Worm (Caenorhabditis elegans) whole organism, L2 larva: ENCODE results near the gene F07F6.4.

ENCODE experiments used
- C34F6.9 ChIP-seq: fragments of 150-350 bp; optimal IDR thresholded peaks from 2 replicates; lab custom pipeline; 2014; ENCODE audit warnings: missing biosample characterization, missing genetic modification characterization
- F13H6.1 ChIP-seq: sonication (generic microtip); optimal IDR thresholded peaks from 2 replicates; lab custom pipeline; 2016; ENCODE audit warnings: missing genetic modification characterization, missing compliant biosample characterization
- R02D3.7 ChIP-seq: fragments of 150-350 bp; optimal IDR thresholded peaks from 2 replicates; lab custom pipeline; 2014; ENCODE audit warnings: missing biosample characterization, missing genetic modification characterization
- Y55F3AM.14 ChIP-seq: fragments of 200-800 bp; sonication (Bioruptor generic); optimal IDR thresholded peaks from 2 replicates; lab custom pipeline; 2018; ENCODE audit warnings: mild to moderate bottlenecking, missing genetic modification characterization, missing compliant biosample characterization
- ZK546.5 ChIP-seq: sonication (generic microtip); optimal IDR thresholded peaks from 2 replicates; lab custom pipeline; 2017; ENCODE audit warnings: missing biosample characterization, missing genetic modification characterization
- alr-1 ChIP-seq: fragments of 150-350 bp; optimal IDR thresholded peaks from 2 replicates; lab custom pipeline; 2014; ENCODE audit warnings: missing biosample characterization, missing genetic modification characterization
- aly-2 ChIP-seq: fragments of 150-350 bp; optimal IDR thresholded peaks from 2 replicates; lab custom pipeline; 2014; ENCODE audit warnings: missing biosample characterization, missing genetic modification characterization
- ama-1 ChIP-seq: fragments of 150-350 bp; optimal IDR thresholded peaks from 2 replicates; lab custom pipeline; 2018; ENCODE audit warnings: inconsistent platforms
- blmp-1 ChIP-seq: sonication (generic microtip); optimal IDR thresholded peaks from 2 replicates; lab custom pipeline; 2017; ENCODE audit warnings: missing genetic modification characterization, mild to moderate bottlenecking, missing compliant biosample characterization, antibody characterized with exemption, moderate library complexity; ENCODE audit not compliant: insufficient read depth
- ceh-16 ChIP-seq: fragments of 150-350 bp; optimal IDR thresholded peaks from 2 replicates; lab custom pipeline; 2014; ENCODE audit warnings: missing biosample characterization, missing genetic modification characterization
- ceh-82 ChIP-seq: fragments of 150-350 bp; optimal IDR thresholded peaks from 2 replicates; lab custom pipeline; 2014; ENCODE audit warnings: missing biosample characterization, missing genetic modification characterization
- crh-2 ChIP-seq: sonication (generic microtip); optimal IDR thresholded peaks from 2 replicates; lab custom pipeline; 2017; ENCODE audit warnings: missing biosample characterization, missing genetic modification characterization
- dmd-4 ChIP-seq: sonication (generic microtip); optimal IDR thresholded peaks from 2 replicates; lab custom pipeline; 2017; ENCODE audit warnings: missing biosample characterization, missing genetic modification characterization
- egl-27 ChIP-seq: sonication (generic microtip); optimal IDR thresholded peaks from 3 replicates; lab custom pipeline; 2017; ENCODE audit warnings: missing biosample characterization, missing genetic modification reagents, missing genetic modification characterization
- elt-1 ChIP-seq: fragments of 150-350 bp; optimal IDR thresholded peaks from 2 replicates; lab custom pipeline; 2014; ENCODE audit warnings: missing biosample characterization, missing genetic modification characterization
- elt-3 ChIP-seq: sonication (generic microtip); optimal IDR thresholded peaks from 2 replicates; lab custom pipeline; 2017; ENCODE audit warnings: missing biosample characterization, missing genetic modification characterization
- fos-1 ChIP-seq: fragments of 150-350 bp; optimal IDR thresholded peaks from 2 replicates; lab custom pipeline; 2014; ENCODE audit warnings: missing biosample characterization, missing genetic modification characterization
- gmeb-1 ChIP-seq: fragments of 150-350 bp; optimal IDR thresholded peaks from 2 replicates; lab custom pipeline; 2014; ENCODE audit warnings: missing biosample characterization, missing genetic modification characterization
- lin-11 ChIP-seq: fragments of 150-350 bp; sonication (generic microtip); optimal IDR thresholded peaks from 2 replicates; lab custom pipeline; 2014; ENCODE audit warnings: missing biosample characterization, missing genetic modification characterization, inconsistent platforms, mixed read lengths
- lin-13 ChIP-seq: fragments of 150-350 bp; optimal IDR thresholded peaks from 2 replicates; lab custom pipeline; 2014; ENCODE audit warnings: missing biosample characterization, missing genetic modification reagents, missing genetic modification characterization
- lin-39 ChIP-seq: fragments of 150-350 bp; optimal IDR thresholded peaks from 2 replicates; lab custom pipeline; 2014; ENCODE audit warnings: missing biosample characterization, missing genetic modification reagents, missing genetic modification characterization
- lsy-2 ChIP-seq, 2 experiments: fragments of 150-350 bp in 1 of 2; sonication (generic microtip) in 1 of 2; optimal IDR thresholded peaks; 2 replicates each; lab custom pipeline; 2014 to 2017; ENCODE audit warnings: missing biosample characterization in 2 of 2, missing genetic modification characterization in 2 of 2
- mab-5 ChIP-seq: fragments of 150-350 bp; optimal IDR thresholded peaks from 2 replicates; lab custom pipeline; 2014; ENCODE audit warnings: missing biosample characterization, missing genetic modification characterization
- mbf-1 ChIP-seq: sonication (generic microtip); optimal IDR thresholded peaks from 2 replicates; lab custom pipeline; 2017; ENCODE audit warnings: missing biosample characterization, missing genetic modification characterization
- mdl-1 ChIP-seq, 2 experiments: fragments of 150-350 bp in 1 of 2; sonication (generic microtip) in 1 of 2; optimal IDR thresholded peaks; 2 replicates each; lab custom pipeline; 2017; ENCODE audit warnings: missing biosample characterization in 2 of 2, missing genetic modification characterization in 2 of 2
- nhr-10 ChIP-seq: sonication (generic microtip); optimal IDR thresholded peaks from 2 replicates; lab custom pipeline; 2017; ENCODE audit warnings: missing biosample characterization, missing genetic modification characterization
- nhr-11 ChIP-seq: fragments of 150-350 bp; optimal IDR thresholded peaks from 2 replicates; lab custom pipeline; 2014; ENCODE audit warnings: missing biosample characterization, missing genetic modification characterization
- nhr-12 ChIP-seq: fragments of 150-350 bp; optimal IDR thresholded peaks from 2 replicates; lab custom pipeline; 2014; ENCODE audit warnings: missing biosample characterization, missing genetic modification characterization
- nhr-129 ChIP-seq: fragments of 150-350 bp; optimal IDR thresholded peaks from 2 replicates; lab custom pipeline; 2014; ENCODE audit warnings: missing biosample characterization, missing genetic modification characterization
- nhr-21 ChIP-seq: fragments of 150-350 bp; optimal IDR thresholded peaks from 2 replicates; lab custom pipeline; 2014; ENCODE audit warnings: missing biosample characterization, missing genetic modification characterization
- nhr-23 ChIP-seq: fragments of 150-350 bp; optimal IDR thresholded peaks from 2 replicates; lab custom pipeline; 2014; ENCODE audit warnings: missing biosample characterization, missing genetic modification reagents, missing genetic modification characterization
- nhr-237 ChIP-seq: fragments of 150-350 bp; optimal IDR thresholded peaks from 2 replicates; lab custom pipeline; 2014; ENCODE audit warnings: missing biosample characterization, missing genetic modification characterization
- nhr-25 ChIP-seq: fragments of 150-350 bp; sonication (generic microtip); optimal IDR thresholded peaks from 3 replicates; lab custom pipeline; 2014; ENCODE audit warnings: missing biosample characterization, missing genetic modification characterization
- nhr-6 ChIP-seq: fragments of 150-350 bp; optimal IDR thresholded peaks from 2 replicates; lab custom pipeline; 2014; ENCODE audit warnings: missing biosample characterization, missing genetic modification characterization
- nhr-77 ChIP-seq: fragments of 150-350 bp; optimal IDR thresholded peaks from 2 replicates; lab custom pipeline; 2014; ENCODE audit warnings: missing biosample characterization, missing genetic modification characterization
- peb-1 ChIP-seq: fragments of 150-350 bp; optimal IDR thresholded peaks from 2 replicates; lab custom pipeline; 2014; ENCODE audit warnings: missing biosample characterization, missing genetic modification characterization
- sem-4 ChIP-seq: fragments of 150-350 bp; optimal IDR thresholded peaks from 2 replicates; lab custom pipeline; 2014; ENCODE audit warnings: missing biosample characterization, missing genetic modification reagents, missing genetic modification characterization
- skn-1 ChIP-seq: sonication (generic microtip); optimal IDR thresholded peaks from 2 replicates; lab custom pipeline; 2017; ENCODE audit warnings: missing biosample characterization, missing genetic modification characterization
- sma-3 ChIP-seq: sonication (generic microtip); optimal IDR thresholded peaks from 2 replicates; lab custom pipeline; 2016; ENCODE audit warnings: missing genetic modification reagents, missing genetic modification characterization, missing compliant biosample characterization
- sma-9 ChIP-seq, 2 experiments: fragments of 150-350 bp in 1 of 2; sonication (generic microtip) in 1 of 2; optimal IDR thresholded peaks; 2 replicates each; lab custom pipeline; 2014 to 2016; ENCODE audit warnings: missing genetic modification characterization in 2 of 2, mild to moderate bottlenecking in 1 of 2, missing biosample characterization in 1 of 2, missing compliant biosample characterization in 1 of 2, missing genetic modification reagents in 1 of 2, moderate library complexity in 1 of 2
- snpc-4 ChIP-seq: fragments of 150-350 bp; optimal IDR thresholded peaks from 2 replicates; lab custom pipeline; 2014; ENCODE audit warnings: missing biosample characterization, missing genetic modification characterization
- unc-39 ChIP-seq: fragments of 150-350 bp; optimal IDR thresholded peaks from 2 replicates; lab custom pipeline; 2014; ENCODE audit warnings: missing biosample characterization, missing genetic modification characterization
- unc-55 ChIP-seq: fragments of 150-350 bp; sonication (generic microtip); optimal IDR thresholded peaks from 3 replicates; lab custom pipeline; 2014; ENCODE audit warnings: missing biosample characterization, missing genetic modification reagents, missing genetic modification characterization
- unc-62 ChIP-seq: fragments of 150-350 bp; optimal IDR thresholded peaks from 2 replicates; lab custom pipeline; 2014; ENCODE audit warnings: missing biosample characterization, missing genetic modification reagents, missing genetic modification characterization
- zag-1 ChIP-seq: fragments of 150-350 bp; optimal IDR thresholded peaks from 2 replicates; lab custom pipeline; 2014; ENCODE audit warnings: missing biosample characterization, missing genetic modification characterization
- ztf-1 ChIP-seq: fragments of 200-800 bp; sonication (Bioruptor generic); conservative IDR thresholded peaks from 2 replicates; pipeline ENCODE4 v1.3.6; 2022; ENCODE audit warnings: missing genetic modification characterization, missing compliant biosample characterization
- ztf-11 ChIP-seq: sonication (generic microtip); optimal IDR thresholded peaks from 2 replicates; lab custom pipeline; 2017; ENCODE audit warnings: missing biosample characterization, missing genetic modification characterization
- ztf-4 ChIP-seq: fragments of 150-350 bp; optimal IDR thresholded peaks from 2 replicates; lab custom pipeline; 2014; ENCODE audit warnings: missing biosample characterization, missing genetic modification characterization

Gene F07F6.4

ce11 chrII:5389831-5390323 is 39.5 kb downstream of the F07F6.4 start, which contains the start of gene ndx-6:
Gene ndx-6, minus strand, starts transcription at chrII:5389881.
- peak; percentile 80 for TF ChIP-seq snpc-4 (tag; lab: Kevin White, UChicago)
- TF ChIP-seq zag-1 (tag; lab: Kevin White, UChicago): peak; percentile 35
- no peak for TF ChIP-seq Y55F3AM.14 (GFP tag; lab: Kevin White, UChicago)
- TF ChIP-seq aly-2 (tag; lab: Kevin White, UChicago): no peak
- peak; percentile 62 for TF ChIP-seq ama-1 (lab: Kevin White, UChicago)
- TF ChIP-seq ztf-1 (GFP tag; lab: Robert Waterston, UW): no peak
- peak; percentile 83 for TF ChIP-seq lin-13 (GFP tag; lab: Kevin White, UChicago)
- no peak for TF ChIP-seq lin-39 (tag; lab: Kevin White, UChicago)
- TF ChIP-seq ztf-11: no peak
- no peak for TF ChIP-seq unc-39 (tag; lab: Kevin White, UChicago)
- peak; percentile 60 for TF ChIP-seq sem-4 (tag; lab: Kevin White, UChicago)
- peak; percentile 36 for TF ChIP-seq egl-27 (tag; lab: Kevin White, UChicago)
- peak; percentile 88 for TF ChIP-seq sma-3 (GFP tag; lab: Kevin White, UChicago)
- peak; percentile 98 for TF ChIP-seq gmeb-1 (tag; lab: Kevin White, UChicago)
- TF ChIP-seq nhr-11 (tag; lab: Kevin White, UChicago): no peak
- TF ChIP-seq mab-5: peak; percentile 84
- TF ChIP-seq mdl-1 (tag; optimal IDR thresholded peaks at IDR 0.05; lab: Kevin White, UChicago): no peak
- no peak for TF ChIP-seq mbf-1 (tag; lab: Kevin White, UChicago)
- peak; percentile 92 for TF ChIP-seq nhr-129 (tag; lab: Kevin White, UChicago)
- TF ChIP-seq sma-9 (GFP tag; optimal IDR thresholded peaks at IDR 0.05; lab: Kevin White, UChicago): peak; percentile 87
- TF ChIP-seq sma-9 (tag; optimal IDR thresholded peaks at IDR 0.05; lab: Kevin White, UChicago): no peak
- TF ChIP-seq alr-1 (tag; lab: Kevin White, UChicago): no peak
- TF ChIP-seq nhr-10 (tag; lab: Kevin White, UChicago): no peak
- TF ChIP-seq elt-1 (tag; lab: Kevin White, UChicago): no peak
- peak; percentile 81 for TF ChIP-seq F13H6.1 (tag; lab: Kevin White, UChicago)
- TF ChIP-seq lsy-2 (tag; optimal IDR thresholded peaks at IDR 0.05; lab: Kevin White, UChicago): peak; percentile 79 to 93
- peak; percentile 68 for TF ChIP-seq ceh-16 (tag; lab: Kevin White, UChicago)
- TF ChIP-seq ceh-82: no peak
- peak; percentile 70 for TF ChIP-seq nhr-21 (tag; lab: Kevin White, UChicago)
- no peak for TF ChIP-seq unc-62
- TF ChIP-seq peb-1 (tag; lab: Kevin White, UChicago): no peak
- TF ChIP-seq R02D3.7 (tag; lab: Kevin White, UChicago): peak; percentile 40
- TF ChIP-seq ZK546.5 (tag; lab: Kevin White, UChicago): no peak
- TF ChIP-seq skn-1 (tag; lab: Kevin White, UChicago): peak; percentile 37
- peak; percentile 79 for TF ChIP-seq nhr-6 (tag; lab: Kevin White, UChicago)
- no peak for TF ChIP-seq nhr-12 (tag; lab: Kevin White, UChicago)
- peak; percentile 85 for TF ChIP-seq fos-1 (tag; lab: Kevin White, UChicago)
- TF ChIP-seq nhr-77 (tag; lab: Kevin White, UChicago): peak; percentile 74
- TF ChIP-seq unc-55 (GFP tag; lab: Kevin White, UChicago): peak; percentile 95
- TF ChIP-seq nhr-23 (tag; lab: Kevin White, UChicago): no peak
- TF ChIP-seq elt-3 (tag; lab: Kevin White, UChicago): no peak
- peak; percentile 90 for TF ChIP-seq crh-2 (tag; lab: Kevin White, UChicago)
- TF ChIP-seq blmp-1 (tag; lab: Kevin White, UChicago): peak; percentile 56
- peak; percentile 85 for TF ChIP-seq nhr-25
- no peak for TF ChIP-seq dmd-4 (tag; lab: Kevin White, UChicago)
- peak; percentile 45 for TF ChIP-seq lin-11 (tag; lab: Kevin White, UChicago)
- peak; percentile 73 for TF ChIP-seq ztf-4
- peak; percentile 88 for TF ChIP-seq C34F6.9 (tag; lab: Kevin White, UChicago)
- no peak for TF ChIP-seq nhr-237 (tag; lab: Kevin White, UChicago)
